Worm (Caenorhabditis elegans) whole organism, midembryonic: ENCODE results near the gene D1046.16.

ENCODE experiments used
- T22C8.4 ChIP-seq: fragments of 200-800 bp; sonication (Bioruptor generic); IDR thresholded peaks from 2 replicates; pipeline ENCODE4 v1.3.6; 2022; ENCODE audit warnings: missing genetic modification characterization, missing compliant biosample characterization
- cog-1 ChIP-seq: sonication (generic microtip); optimal IDR thresholded peaks from 2 replicates; lab custom pipeline; 2016; ENCODE audit warnings: missing genetic modification characterization, missing compliant biosample characterization
- flt-1 ChIP-seq: fragments of 200-800 bp; sonication (Bioruptor generic); IDR thresholded peaks from 2 replicates; pipeline ENCODE4 v1.3.6; 2022; ENCODE audit warnings: missing genetic modification characterization, missing compliant biosample characterization
- med-1 ChIP-seq: sonication (generic microtip); optimal IDR thresholded peaks from 2 replicates; lab custom pipeline; 2017; ENCODE audit warnings: missing genetic modification characterization, mild to moderate bottlenecking, missing compliant biosample characterization, antibody characterized with exemption, missing genetic modification reagents; ENCODE audit not compliant: insufficient read depth
- ref-1 ChIP-seq: fragments of 200-800 bp; sonication (Bioruptor generic); conservative IDR thresholded peaks from 2 replicates; pipeline ENCODE4 v1.3.6; 2022; ENCODE audit warnings: missing genetic modification reagents, missing genetic modification characterization, missing compliant biosample characterization
- tab-1 ChIP-seq: fragments of 200-800 bp; sonication (Bioruptor generic); IDR thresholded peaks from 2 replicates; pipeline ENCODE4 v1.3.6; 2022; ENCODE audit warnings: missing genetic modification characterization, missing compliant biosample characterization
- ztf-29 ChIP-seq: fragments of 200-800 bp; sonication (Bioruptor generic); IDR thresholded peaks from 2 replicates; pipeline ENCODE4 v1.3.6; 2022; ENCODE audit warnings: missing genetic modification reagents, missing genetic modification characterization, missing compliant biosample characterization

- no peak for TF ChIP-seq tab-1
- no peak for TF ChIP-seq med-1 (GFP tag; lab: Kevin White, UChicago)
- TF ChIP-seq T22C8.4 (GFP tag; lab: Robert Waterston, UW) = no peak
- no peak for TF ChIP-seq cog-1
- TF ChIP-seq ref-1 (GFP tag; lab: Robert Waterston, UW) = no peak
- no peak for TF ChIP-seq ztf-29 (GFP tag; lab: Robert Waterston, UW)
- TF ChIP-seq flt-1 (GFP tag; lab: Robert Waterston, UW) = no peak
Observed at ce11 chrIV:8924126-8924525, 2.2 kb downstream of the D1046.16 start.
